Worm (Caenorhabditis elegans): ENCODE data around the gene nhr-171.

Gene nhr-171

ce11 chrV:7562947-7563346 lies 51.4 kb downstream of the nhr-171 start, which contains the start of gene F19F10.1:
Gene F19F10.1, plus strand, starts transcription at chrV:7563247.
- TF ChIP-seq lin-13 (GFP tag; optimal IDR thresholded peaks at IDR 0.05) (no peak), ztf-4 (tag; optimal IDR thresholded peaks at IDR 0.05) (no peak), elt-1 (tag; optimal IDR thresholded peaks at IDR 0.05) (no peak), nhr-6 (tag; optimal IDR thresholded peaks at IDR 0.05) (no peak), elt-3 (tag; optimal IDR thresholded peaks at IDR 0.05) (no peak), dmd-4 (tag; optimal IDR thresholded peaks at IDR 0.05) (no peak), unc-62 (GFP tag; optimal IDR thresholded peaks at IDR 0.05) (no peak), nhr-11 (tag; optimal IDR thresholded peaks at IDR 0.05) (no peak), peb-1 (tag; optimal IDR thresholded peaks at IDR 0.05) (no peak)
